Fruit fly (Drosophila melanogaster) ovary, adult (tissue): Measurements from ENCODE around the gene pim.
A peak's percentile ranks its signal among the peaks of the same experiment; 100 is the strongest.

Experiments
- CG17801 ChIP-seq: fragments of 200-800 bp; optimal IDR thresholded peaks from 2 replicates; lab custom pipeline; 2019; ENCODE audit warnings: missing biosample characterization, mild to moderate bottlenecking, missing genetic modification characterization, moderate library complexity; ENCODE audit not compliant: partially characterized antibody

Gene pim

DNA sequence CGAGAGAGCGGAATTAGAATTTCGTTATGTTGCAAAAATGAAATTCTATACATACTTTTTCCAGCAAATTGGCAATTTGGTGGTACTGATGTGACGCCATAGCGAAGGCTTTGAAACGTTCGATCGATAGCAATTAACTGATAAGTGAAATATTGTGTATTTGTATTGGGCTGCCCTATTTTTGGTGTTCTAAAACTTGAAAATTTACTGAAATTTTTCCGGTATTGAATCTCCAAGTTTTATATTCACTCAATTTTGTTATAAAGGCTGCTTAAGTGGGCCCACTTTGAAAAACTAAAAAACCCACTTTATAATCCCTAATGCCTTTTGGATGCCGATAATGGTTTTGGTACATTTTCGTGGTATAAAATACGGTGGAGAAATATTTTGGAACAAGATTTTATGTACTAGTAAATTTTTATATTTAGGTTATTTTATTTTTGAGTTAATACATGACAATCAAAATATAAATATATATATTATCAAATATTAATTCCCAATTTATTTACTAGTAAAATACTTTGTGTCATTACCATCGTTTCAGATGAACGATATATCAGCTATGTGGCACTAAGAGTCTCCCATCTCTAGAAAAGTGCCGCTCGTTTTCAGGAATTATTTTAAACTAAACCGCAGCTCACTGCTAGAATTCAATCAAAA, at the start of gene pim, which contains the start of gene Cand1:
TSS of gene pim (plus strand) at position 582 of the 660 bp plus-strand sequence.
TSS of gene Cand1 (minus strand) at position 300 of the 660 bp plus-strand sequence.
- no peak for TF ChIP-seq CG17801

DNA sequence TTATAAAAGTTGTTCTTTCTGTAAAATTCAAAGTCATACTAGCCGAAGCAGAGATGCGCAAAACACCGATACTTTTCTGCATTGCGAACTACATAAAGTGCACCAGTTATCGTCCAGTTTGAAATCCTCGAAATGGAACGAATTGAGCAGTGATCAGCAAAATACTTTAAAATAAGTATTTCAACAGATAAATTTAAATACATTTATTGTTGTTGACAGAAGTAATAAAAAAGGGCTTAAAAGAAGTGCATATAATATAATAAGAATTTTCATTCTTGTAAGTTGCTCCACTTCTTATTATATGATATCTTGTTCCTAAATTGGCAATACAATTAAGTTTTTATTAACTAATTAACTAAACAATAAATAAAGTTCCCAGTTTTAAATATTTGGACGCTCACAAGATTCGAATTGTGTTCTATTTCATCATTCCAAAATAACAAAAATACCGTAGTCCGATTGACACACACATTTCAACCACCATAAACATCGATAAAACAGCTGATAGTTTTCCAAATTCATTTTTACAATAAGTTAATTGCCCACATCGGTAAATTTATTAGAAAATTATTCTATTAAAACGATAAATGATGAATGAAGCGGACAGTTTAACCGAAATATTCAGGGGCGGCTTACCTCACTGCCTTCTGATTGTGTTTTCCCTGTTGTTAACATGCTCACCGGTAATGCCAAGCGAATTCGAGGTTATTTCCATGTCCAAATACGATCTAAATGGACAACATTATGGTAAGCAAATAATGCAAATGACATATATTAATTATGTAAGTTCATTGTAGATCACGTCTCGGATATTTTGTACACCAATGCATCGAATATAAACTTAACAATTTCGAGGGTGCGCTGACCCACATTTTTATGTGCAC, 48.2 kb upstream of the pim start, which contains the start of the genes Usp14 and CG4972:
TSS of gene Usp14 (minus strand) at position 70 of the 884 bp plus-strand sequence.
TSS of gene CG4972 (plus strand) at position 466 of the 884 bp plus-strand sequence.
- no peak for TF ChIP-seq CG17801

DNA sequence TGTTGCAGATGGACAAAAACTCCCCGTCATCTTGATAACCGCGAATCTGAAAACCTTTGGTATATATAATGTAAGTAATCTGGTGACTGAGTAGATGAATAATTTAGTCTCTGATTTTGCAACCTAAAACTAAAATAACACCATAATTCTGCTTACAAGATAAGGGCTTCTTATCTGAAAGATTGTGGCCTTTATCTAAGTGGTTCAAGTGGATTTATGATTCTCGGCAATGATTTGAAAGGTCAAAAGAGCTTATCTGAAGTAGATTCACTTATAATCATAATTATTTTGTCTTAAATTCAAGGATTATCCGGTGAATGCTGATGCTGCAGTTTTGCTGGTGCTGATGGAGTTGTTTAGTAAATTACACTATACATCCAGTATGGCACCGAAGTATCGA, 46.9 kb upstream of the pim start:
- TF ChIP-seq CG17801, result no peak

- no peak for TF ChIP-seq CG17801
These were observed 42.5 kb upstream of the pim start for dm6 chr2L:10320174-10320775.

DNA sequence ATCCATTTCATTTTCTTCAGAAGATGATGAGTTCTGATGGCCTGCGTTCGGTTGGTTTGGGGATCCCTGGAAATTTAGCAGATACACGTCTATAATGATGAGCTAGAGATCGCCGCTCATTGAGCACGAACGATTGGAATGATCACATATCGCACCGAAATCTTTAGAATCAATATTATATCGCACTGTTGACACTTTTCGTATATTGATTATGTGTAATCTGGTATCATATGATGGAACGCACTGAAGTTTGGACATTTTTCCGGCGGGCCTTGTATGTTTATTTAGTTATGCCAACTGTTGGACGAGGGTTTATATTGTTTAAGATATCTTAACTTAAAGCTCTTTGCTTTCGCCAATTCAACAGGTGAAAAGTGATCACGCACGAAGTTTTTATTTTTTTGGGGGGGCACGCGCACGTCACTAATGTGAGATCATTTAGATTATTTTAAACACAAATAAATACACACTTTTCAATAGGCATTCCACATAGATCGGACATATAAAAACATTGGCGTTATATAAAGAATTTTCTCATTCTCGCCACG, 41.7 kb upstream of the pim start:
- TF ChIP-seq CG17801, result no peak

- TF ChIP-seq CG17801, result peak; percentile 75
These were observed 41.2 kb upstream of the pim start for dm6 chr2L:10321612-10322011.

DNA sequence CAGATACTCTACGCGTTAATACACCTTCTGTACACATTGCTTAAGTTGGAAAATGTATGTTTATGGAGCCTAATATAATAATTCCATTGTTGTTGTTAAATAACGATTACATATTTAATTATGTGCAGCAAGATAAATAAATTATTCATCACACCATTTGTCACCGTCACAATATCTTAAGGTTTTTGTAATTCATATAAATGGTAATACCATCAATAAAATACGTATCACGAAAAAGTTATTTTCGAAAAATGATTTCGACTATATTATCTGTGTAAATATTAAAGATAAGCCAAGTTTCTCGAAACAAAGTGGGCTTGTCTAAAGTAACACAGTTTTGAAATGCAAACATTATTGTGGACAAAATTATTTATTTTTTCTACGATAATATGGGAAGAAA, 40.6 kb upstream of the pim start, which contains the start of gene CG4995:
TSS of gene CG4995 (plus strand) at position 301 of the 400 bp plus-strand sequence.
- no peak for TF ChIP-seq CG17801

DNA sequence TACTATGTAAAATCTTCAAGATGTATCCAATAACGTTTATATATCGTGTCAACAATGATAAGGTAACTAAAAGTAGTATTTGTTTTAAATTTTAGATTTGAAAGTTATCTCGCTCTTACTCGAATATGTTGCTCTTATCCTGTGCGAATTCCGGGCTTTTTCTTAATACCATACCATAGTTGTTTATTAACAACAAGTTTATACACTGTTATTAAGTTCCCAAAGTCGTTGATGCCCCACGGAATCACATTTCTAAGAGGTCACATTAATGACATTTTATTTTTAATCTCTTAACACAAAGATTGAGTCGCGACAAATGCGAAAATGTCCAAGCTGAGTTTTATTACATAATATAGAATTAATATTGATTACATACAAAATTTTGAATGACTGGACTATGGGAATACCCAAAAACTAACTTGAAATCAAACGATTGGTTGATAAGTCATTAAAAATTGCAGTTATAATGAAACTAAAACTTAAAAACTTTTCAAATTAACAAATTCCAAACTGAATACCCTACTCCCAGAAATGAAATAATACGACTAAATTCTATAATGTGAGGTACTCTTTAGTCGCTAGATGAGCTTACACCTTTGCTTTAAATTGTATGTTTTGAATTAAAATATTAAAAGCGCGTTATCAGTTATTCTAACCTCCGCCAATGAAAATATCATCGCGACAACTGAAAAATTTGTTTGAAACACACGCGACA, 39.9 kb upstream of the pim start, which contains the start of gene CG5381:
TSS of gene CG5381 (minus strand) at position 330 of the 715 bp plus-strand sequence.
- no peak for TF ChIP-seq CG17801

dm6 chr2L:10327790-10328189, 35.0 kb upstream of the pim start, which contains the start of gene RnrL:
Gene RnrL (minus strand): TSS chr2L:10327943.
- no peak for TF ChIP-seq CG17801

dm6 chr2L:10331066-10331847, 31.5 kb upstream of the pim start, which contains the start of the genes Schip1 and Cox10:
Gene Schip1 (minus strand): TSS chr2L:10331116.
Gene Cox10 (plus strand): TSS chr2L:10331471.
- TF ChIP-seq CG17801, result no peak

DNA sequence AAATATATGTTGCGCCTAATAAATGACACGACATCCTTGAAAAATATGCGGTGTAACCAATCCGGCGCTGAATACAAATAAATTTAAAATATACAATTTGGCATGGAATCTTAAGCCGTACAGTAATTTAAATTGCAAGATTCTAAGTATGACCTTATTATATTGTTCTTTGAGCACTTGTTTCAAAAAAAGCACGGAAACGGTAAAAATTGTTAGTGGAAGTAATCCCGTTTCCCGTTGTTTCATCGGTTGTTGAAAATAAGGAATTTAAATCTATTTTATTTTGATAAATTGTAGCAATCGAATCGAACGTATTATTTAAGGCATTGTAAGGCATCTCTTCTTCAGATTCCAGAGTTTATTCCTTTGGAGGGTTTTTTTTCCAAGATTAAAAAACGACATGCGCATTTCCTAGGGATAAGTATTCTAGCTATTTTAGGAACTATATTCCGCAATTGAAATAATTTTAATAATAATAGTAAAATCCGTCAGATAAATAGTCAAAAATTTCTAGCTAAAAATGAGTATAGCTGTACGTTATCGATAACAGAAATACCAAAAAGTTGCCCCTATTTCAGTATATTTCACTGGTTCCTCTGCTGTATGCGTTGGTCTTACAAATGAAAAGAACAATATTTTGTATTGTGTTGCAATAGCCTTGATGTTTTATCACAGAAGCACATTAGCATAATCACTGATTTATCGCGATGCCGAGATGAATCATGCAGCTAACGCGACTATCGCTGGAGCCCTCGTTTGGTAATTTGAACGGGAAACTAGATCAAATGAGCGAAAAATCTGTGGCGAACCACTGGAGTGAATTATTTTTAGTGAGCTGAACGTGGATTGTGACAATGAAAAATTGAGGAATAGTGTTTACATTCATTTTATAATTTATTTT, 29.4 kb upstream of the pim start, which contains the start of gene GATAd:
TSS of gene GATAd (plus strand) at position 644 of the 901 bp plus-strand sequence.
- TF ChIP-seq CG17801, result no peak

DNA sequence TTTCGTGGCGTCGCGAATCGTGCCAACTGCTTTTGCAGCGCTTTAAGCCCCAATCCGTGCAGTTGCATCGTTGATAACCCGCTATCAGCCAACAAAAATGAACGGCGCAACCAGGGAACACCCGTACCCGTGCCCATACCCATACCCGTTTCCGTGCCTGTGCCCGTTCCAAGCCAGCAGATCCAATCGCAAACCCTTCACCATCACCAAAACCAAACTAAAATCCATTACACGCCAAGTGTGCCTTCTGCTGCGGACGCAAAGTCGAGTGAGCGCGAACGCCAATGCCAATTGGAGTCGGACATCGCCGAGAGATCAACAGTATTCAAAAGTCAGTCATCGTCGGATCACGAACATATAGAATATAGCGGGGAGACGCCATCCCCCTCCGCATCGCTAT, 28.6 kb upstream of the pim start:
- no peak for TF ChIP-seq CG17801

DNA sequence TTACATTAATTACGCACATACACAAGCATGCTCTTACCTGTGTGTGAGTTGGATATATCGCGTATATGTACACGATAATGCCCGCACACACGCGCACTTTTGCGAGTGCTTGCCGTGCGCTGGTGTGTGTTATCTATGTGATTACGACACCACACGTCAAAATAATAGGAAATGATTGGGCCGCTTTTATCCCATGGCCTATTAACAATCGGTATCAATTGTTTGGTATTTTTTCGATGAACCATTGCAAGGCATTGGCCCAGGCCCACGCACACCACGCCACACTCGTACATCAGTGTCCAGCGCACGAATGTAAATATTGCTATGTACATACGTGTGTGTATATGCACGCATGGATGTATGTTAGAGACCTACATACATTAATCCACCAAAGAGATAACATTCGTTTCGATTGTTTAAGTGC, 27.9 kb upstream of the pim start:
- TF ChIP-seq CG17801, result peak; percentile 46
